Fruit fly (Drosophila melanogaster) whole organism, pupa: ENCODE results near the gene Hsp23.

Experiments used
- CG10348 ChIP-seq: fragments of 200-800 bp; sonication (Bioruptor generic); IDR thresholded peaks from 2 replicates; pipeline ENCODE4 v1.3.6; 2022; ENCODE audit warnings: missing biosample characterization, missing genetic modification characterization
- CG12605 ChIP-seq: fragments of 200-800 bp; sonication (Bioruptor generic); IDR thresholded peaks from 2 replicates; pipeline ENCODE4 v1.3.6; 2022; ENCODE audit warnings: missing biosample characterization, missing genetic modification characterization
- CG13204 ChIP-seq: fragments of 200-800 bp; sonication (Bioruptor generic); optimal IDR thresholded peaks from 2 replicates; lab custom pipeline; 2018; ENCODE audit warnings: missing biosample characterization, mild to moderate bottlenecking, missing genetic modification characterization, moderate library complexity
- CG14655 ChIP-seq: fragments of 200-800 bp; sonication (Bioruptor generic); optimal IDR thresholded peaks from 3 replicates; lab custom pipeline; 2017; ENCODE audit warnings: mild to moderate bottlenecking, missing biosample characterization, missing genetic modification reagents, missing genetic modification characterization
- CG15710 ChIP-seq: fragments of 200-800 bp; sonication (Bioruptor generic); optimal IDR thresholded peaks from 2 replicates; lab custom pipeline; 2018; ENCODE audit warnings: missing biosample characterization, mild to moderate bottlenecking, missing genetic modification characterization, moderate library complexity
- CG17806 ChIP-seq: fragments of 200-800 bp; sonication (Bioruptor generic); optimal IDR thresholded peaks from 2 replicates; lab custom pipeline; 2018; ENCODE audit warnings: missing biosample characterization, mild to moderate bottlenecking, missing genetic modification characterization, moderate library complexity
- CG32121 ChIP-seq: fragments of 200-800 bp; sonication (Bioruptor generic); IDR thresholded peaks from 2 replicates; pipeline ENCODE4 v1.3.6; 2022; ENCODE audit warnings: missing biosample characterization, missing genetic modification characterization
- CG34367 ChIP-seq: fragments of 200-800 bp; sonication (Bioruptor generic); optimal IDR thresholded peaks from 2 replicates; lab custom pipeline; 2018; ENCODE audit warnings: missing biosample characterization, mild to moderate bottlenecking, missing genetic modification characterization
- CG4496 ChIP-seq: fragments of 200-800 bp; sonication (Bioruptor generic); IDR thresholded peaks from 3 replicates; pipeline ENCODE4 v1.3.6; 2022; ENCODE audit warnings: missing biosample characterization, missing genetic modification characterization
- CG8159 ChIP-seq: fragments of 200-800 bp; sonication (Bioruptor generic); optimal IDR thresholded peaks from 3 replicates; lab custom pipeline; 2018; ENCODE audit warnings: missing biosample characterization, mild to moderate bottlenecking, missing genetic modification characterization, moderate library complexity
- CG8301 ChIP-seq: fragments of 200-800 bp; sonication (Bioruptor generic); optimal IDR thresholded peaks from 2 replicates; lab custom pipeline; 2018; ENCODE audit warnings: missing biosample characterization, mild to moderate bottlenecking, missing genetic modification characterization
- CG9948 ChIP-seq: fragments of 200-800 bp; sonication (Bioruptor generic); optimal IDR thresholded peaks from 2 replicates; lab custom pipeline; 2018; ENCODE audit warnings: missing biosample characterization, mild to moderate bottlenecking, missing genetic modification characterization, moderate library complexity
- D1 ChIP-seq: fragments of 200-800 bp; sonication (Bioruptor generic); optimal IDR thresholded peaks from 2 replicates; lab custom pipeline; 2018; ENCODE audit warnings: missing biosample characterization, mild to moderate bottlenecking, missing genetic modification characterization, moderate library complexity
- EcR ChIP-seq: fragments of 200-800 bp; sonication (Bioruptor generic); optimal IDR thresholded peaks from 3 replicates; lab custom pipeline; 2019; ENCODE audit warnings: missing biosample characterization, missing genetic modification characterization, mild to moderate bottlenecking, moderate library complexity, missing genetic modification reagents
- Ets98B ChIP-seq: fragments of 200-800 bp; sonication (Bioruptor generic); IDR thresholded peaks from 2 replicates; pipeline ENCODE4 v1.3.6; 2022; ENCODE audit warnings: missing biosample characterization, missing genetic modification characterization
- Pif1A ChIP-seq: fragments of 200-800 bp; sonication (Bioruptor generic); optimal IDR thresholded peaks from 3 replicates; lab custom pipeline; 2016; ENCODE audit warnings: missing biosample characterization, missing genetic modification characterization
- Pif1B ChIP-seq: fragments of 200-800 bp; sonication (Bioruptor generic); optimal IDR thresholded peaks from 3 replicates; lab custom pipeline; 2016; ENCODE audit warnings: missing biosample characterization, missing genetic modification characterization
- Snoo ChIP-seq: fragments of 200-800 bp; sonication (Bioruptor generic); optimal IDR thresholded peaks from 3 replicates; lab custom pipeline; 2017; ENCODE audit warnings: missing biosample characterization, mild to moderate bottlenecking, missing genetic modification characterization, inconsistent platforms
- fd96Ca ChIP-seq: fragments of 200-800 bp; sonication (Bioruptor generic); IDR thresholded peaks from 3 replicates; pipeline ENCODE4 v1.3.6; 2022; ENCODE audit warnings: missing biosample characterization, missing genetic modification characterization
- gl ChIP-seq: fragments of 200-800 bp; sonication (Bioruptor generic); optimal IDR thresholded peaks from 2 replicates; lab custom pipeline; 2018; ENCODE audit warnings: missing biosample characterization, mild to moderate bottlenecking, missing genetic modification characterization
- rn ChIP-seq: fragments of 200-800 bp; sonication (Bioruptor generic); IDR thresholded peaks from 2 replicates; pipeline ENCODE4 v1.3.6; 2022; ENCODE audit warnings: missing biosample characterization, missing genetic modification characterization

Gene Hsp23

dm6 chr3L:9396704-9397103 is 15.0 kb downstream of the Hsp23 start:
- TF ChIP-seq CG15710 (tag; lab: Kevin White, UChicago) (no peak), CG34367 (no peak), rn (GFP tag; lab: Robert Waterston, UW) (no peak), EcR (GFP tag; lab: Kevin White, UChicago) (peak; percentile 33), D1 (tag; lab: Kevin White, UChicago) (no peak), CG10348 (GFP tag; lab: Robert Waterston, UW) (no peak), Pif1B (GFP tag; lab: Kevin White, UChicago) (no peak), Snoo (tag; lab: Kevin White, UChicago) (no peak), CG32121 (GFP tag; lab: Robert Waterston, UW) (no peak), gl (tag; lab: Kevin White, UChicago) (no peak), CG12605 (GFP tag; lab: Robert Waterston, UW) (peak; percentile 30; the same call in 1 of the 2 replicates), CG14655 (no peak), CG17806 (no peak)
- TF ChIP-seq, all 21 proteins: peak for 2

dm6 chr3L:9397156-9397555 is 15.5 kb downstream of the Hsp23 start:
- TF ChIP-seq CG8301 (tag; lab: Kevin White, UChicago) (no peak), D1 (tag; lab: Kevin White, UChicago) (no peak), rn (GFP tag; lab: Robert Waterston, UW) (no peak), CG15710 (tag; lab: Kevin White, UChicago) (no peak), Snoo (tag; lab: Kevin White, UChicago) (no peak), CG17806 (no peak), CG14655 (peak; percentile 22), CG4496 (GFP tag; lab: Robert Waterston, UW) (peak; percentile 54; the same call in 1 of the 3 replicates), gl (tag; lab: Kevin White, UChicago) (peak; percentile 49), CG9948 (tag; lab: Kevin White, UChicago) (no peak), Pif1A (GFP tag; lab: Kevin White, UChicago) (peak; percentile 29), Pif1B (GFP tag; lab: Kevin White, UChicago) (peak; percentile 12), CG32121 (GFP tag; lab: Robert Waterston, UW) (peak; percentile 51; the same call in 1 of the 2 replicates), EcR (GFP tag; lab: Kevin White, UChicago) (no peak), CG13204 (GFP tag; lab: Kevin White, UChicago) (no peak), Ets98B (GFP tag; lab: Robert Waterston, UW) (no peak), CG34367 (no peak), CG10348 (GFP tag; lab: Robert Waterston, UW) (no peak), fd96Ca (GFP tag; lab: Robert Waterston, UW) (no peak), CG8159 (tag; lab: Kevin White, UChicago) (no peak)

- TF ChIP-seq gl (tag; lab: Kevin White, UChicago) (no peak), fd96Ca (GFP tag; lab: Robert Waterston, UW) (no peak), CG13204 (GFP tag; lab: Kevin White, UChicago) (no peak), CG15710 (tag; lab: Kevin White, UChicago) (no peak), Pif1A (GFP tag; lab: Kevin White, UChicago) (no peak), CG10348 (GFP tag; lab: Robert Waterston, UW) (no peak), D1 (tag; lab: Kevin White, UChicago) (no peak), Snoo (tag; lab: Kevin White, UChicago) (no peak), CG32121 (GFP tag; lab: Robert Waterston, UW) (no peak), CG9948 (tag; lab: Kevin White, UChicago) (no peak), CG34367 (no peak), EcR (GFP tag; lab: Kevin White, UChicago) (no peak), CG8159 (tag; lab: Kevin White, UChicago) (no peak), CG4496 (GFP tag; lab: Robert Waterston, UW) (no peak)
These were observed 16.3 kb downstream of the Hsp23 start for dm6 chr3L:9398028-9398427.

dm6 chr3L:9398435-9398981 is 16.8 kb downstream of the Hsp23 start:
- TF ChIP-seq CG12605 (GFP tag; lab: Robert Waterston, UW) (0 out of 2 replicates have a peak, but pooled peaks have one; percentile 46), CG8159 (tag; lab: Kevin White, UChicago) (peak; percentile 20), CG8301 (tag; lab: Kevin White, UChicago) (no peak), CG10348 (GFP tag; lab: Robert Waterston, UW) (no peak), CG15710 (tag; lab: Kevin White, UChicago) (peak; percentile 9), Pif1A (GFP tag; lab: Kevin White, UChicago) (no peak), CG13204 (GFP tag; lab: Kevin White, UChicago) (no peak), CG4496 (GFP tag; lab: Robert Waterston, UW) (peak; percentile 50; the same call in 1 of the 3 replicates), D1 (tag; lab: Kevin White, UChicago) (peak; percentile 3), rn (GFP tag; lab: Robert Waterston, UW) (no peak), CG9948 (tag; lab: Kevin White, UChicago) (peak; percentile 17), fd96Ca (GFP tag; lab: Robert Waterston, UW) (no peak; the same call in 2 of the 3 replicates), Snoo (tag; lab: Kevin White, UChicago) (peak; percentile 29), EcR (GFP tag; lab: Kevin White, UChicago) (peak; percentile 86), Ets98B (GFP tag; lab: Robert Waterston, UW) (0 out of 2 replicates have a peak, but pooled peaks have one; percentile 46), CG34367 (no peak), CG17806 (peak; percentile 1), CG32121 (GFP tag; lab: Robert Waterston, UW) (peak; percentile 35; the same call in 1 of the 2 replicates), Pif1B (GFP tag; lab: Kevin White, UChicago) (no peak), CG14655 (no peak)
